Fruit fly (Drosophila melanogaster): Measurements from ENCODE around the gene RpL32.

Gene RpL32

DNA sequence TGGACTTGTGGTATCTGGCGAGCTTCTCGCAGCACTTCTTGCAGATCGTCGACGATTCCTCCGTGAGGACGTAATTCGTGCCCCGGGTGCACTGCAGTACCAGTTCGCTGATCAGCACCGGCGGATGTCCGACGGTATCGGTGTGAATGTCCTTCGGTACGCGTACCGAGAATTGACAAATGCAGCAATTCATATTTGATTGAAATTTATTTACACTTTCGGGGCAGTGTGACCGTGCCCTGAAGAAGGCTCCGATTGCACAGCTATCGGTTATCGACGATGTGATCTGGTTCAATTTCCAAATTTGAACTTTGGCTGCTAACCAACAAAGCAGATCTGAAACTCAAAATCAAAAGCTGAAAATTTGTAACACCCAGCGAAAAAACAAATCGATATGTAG is 9.4 kb downstream of the RpL32 start, which contains the start of gene ZIPIC:
TSS of gene ZIPIC (minus strand) at position 262 of the 400 bp plus-strand sequence.
- TF ChIP-seq CG32006 (GFP tag; optimal IDR thresholded peaks at IDR 0.05) (no peak), Hr38 (GFP tag; optimal IDR thresholded peaks at IDR 0.05) (no peak)

- TF ChIP-seq Hr4 (GFP tag; optimal IDR thresholded peaks at IDR 0.05) (no peak), CG11294 (GFP tag; IDR thresholded peaks at IDR 0.05) (no peak)
Observed at dm6 chr3R:30032281-30032680, 13.7 kb downstream of the RpL32 start.

DNA sequence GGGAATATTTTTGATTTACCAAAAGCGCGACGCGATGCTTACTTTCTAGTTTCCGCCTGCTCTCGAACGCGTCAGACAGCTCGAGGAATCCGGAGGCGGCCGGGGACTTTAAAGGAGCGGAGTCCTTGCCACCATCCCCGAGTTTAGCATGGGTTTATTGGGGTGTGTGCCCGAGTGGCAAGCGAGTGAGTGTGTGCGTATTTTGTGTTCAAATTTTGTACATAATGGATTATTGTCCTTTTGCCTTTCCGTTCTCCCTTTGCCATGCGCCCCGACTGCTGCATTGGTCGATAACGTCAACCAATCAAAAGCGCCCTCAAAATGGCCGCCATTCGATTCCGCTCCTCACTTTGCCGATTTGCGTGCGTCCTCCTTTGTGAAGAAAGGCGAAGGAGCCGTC is 15.9 kb downstream of the RpL32 start:
- TF ChIP-seq CG16779 (tag; optimal IDR thresholded peaks at IDR 0.05) (no peak), dsx (GFP tag; optimal IDR thresholded peaks at IDR 0.05; ENCODE audit: poor library complexity, severe bottlenecking) (no peak), spab (GFP tag; optimal IDR thresholded peaks at IDR 0.05) (no peak), Ets96B (tag; optimal IDR thresholded peaks at IDR 0.05) (no peak), CG7368 (GFP tag; optimal IDR thresholded peaks at IDR 0.05) (no peak), Sox14 (GFP tag; optimal IDR thresholded peaks at IDR 0.05) (no peak), Gug (GFP tag; IDR thresholded peaks at IDR 0.05) (no peak), CG34406 (GFP tag; optimal IDR thresholded peaks at IDR 0.05) (no peak), fkh (GFP tag; optimal IDR thresholded peaks at IDR 0.05) (no peak), salr (GFP tag; optimal IDR thresholded peaks at IDR 0.05) (no peak), CG11902 (GFP tag; optimal IDR thresholded peaks at IDR 0.05) (no peak), CG8632 (GFP tag; optimal IDR thresholded peaks at IDR 0.05) (no peak), CG1621 (tag; optimal IDR thresholded peaks at IDR 0.05) (no peak), topi (GFP tag; optimal IDR thresholded peaks at IDR 0.05) (no peak), Sox102F (GFP tag; optimal IDR thresholded peaks at IDR 0.05) (no peak)

DNA sequence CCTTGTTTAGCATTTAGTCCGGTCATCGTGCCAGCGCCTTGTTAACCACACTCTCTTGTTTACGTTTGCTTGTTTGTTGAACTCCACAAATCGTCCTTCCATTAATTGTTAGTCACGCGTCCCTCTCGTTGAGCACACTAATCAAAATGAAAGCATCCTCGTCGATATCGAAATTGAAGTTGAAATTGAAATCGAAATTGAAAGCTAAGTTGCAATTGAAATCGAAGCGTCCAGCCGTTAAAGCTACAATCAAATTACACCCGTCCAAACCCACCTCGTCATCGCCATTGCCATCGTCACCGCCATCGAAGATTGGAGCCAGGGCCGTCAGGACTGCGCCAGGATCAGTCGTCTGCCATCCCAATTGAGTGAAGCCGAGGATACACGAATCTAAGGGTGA is 22.5 kb downstream of the RpL32 start:
- TF ChIP-seq fd85E (GFP tag; optimal IDR thresholded peaks at IDR 0.05), result no peak
- TF ChIP-seq Eip75B (GFP tag; optimal IDR thresholded peaks at IDR 0.05), result no peak
- TF ChIP-seq Blimp-1 (GFP tag; optimal IDR thresholded peaks at IDR 0.05), result no peak

DNA sequence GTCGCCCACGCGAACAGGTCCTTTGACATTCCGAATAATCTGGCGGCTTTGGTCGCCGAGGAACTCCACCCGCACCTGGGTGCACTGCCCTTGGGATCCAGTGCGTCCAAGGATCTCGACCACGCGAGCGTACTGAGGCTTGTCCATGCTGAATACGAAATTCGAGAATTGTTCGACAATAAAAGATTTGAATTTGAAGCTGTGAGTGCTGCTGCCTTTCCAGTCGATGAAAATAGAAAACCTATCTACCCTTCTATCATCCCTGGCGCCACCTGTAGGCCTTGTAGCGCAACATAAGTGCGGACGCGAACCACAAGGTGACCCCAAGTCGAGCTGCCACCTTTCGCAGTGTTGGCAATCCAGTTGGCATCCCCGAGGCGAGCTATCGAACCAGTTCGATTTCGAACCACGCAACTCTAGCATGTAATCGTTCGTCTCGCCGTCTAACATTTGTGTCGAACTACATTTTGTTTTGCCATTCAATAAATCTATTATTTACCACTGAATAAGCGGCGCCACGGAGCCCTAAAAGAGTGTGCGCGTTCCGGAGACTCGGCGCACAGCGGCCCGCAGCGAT is 23.4 kb downstream of the RpL32 start, which contains the start of the genes RpS28a and Axn:
TSS of gene RpS28a (minus strand) at position 197 of the 577 bp plus-strand sequence.
TSS of gene Axn (plus strand) at position 391 of the 577 bp plus-strand sequence.
- TF ChIP-seq lz (GFP tag; optimal IDR thresholded peaks at IDR 0.05) (no peak), CG31627 (GFP tag; optimal IDR thresholded peaks at IDR 0.05) (peak; percentile 6), vri (GFP tag; optimal IDR thresholded peaks at IDR 0.05) (no peak), Hr38 (GFP tag; optimal IDR thresholded peaks at IDR 0.05) (no peak), CG10669 (GFP tag; optimal IDR thresholded peaks at IDR 0.05) (no peak), CG8119 (GFP tag; IDR thresholded peaks at IDR 0.05) (no peak), fkh (GFP tag; optimal IDR thresholded peaks at IDR 0.05) (no peak), cyc (GFP tag; optimal IDR thresholded peaks at IDR 0.05) (peak; percentile 1), CG8319 (GFP tag; optimal IDR thresholded peaks at IDR 0.05) (peak; percentile 100), CG3032 (tag; optimal IDR thresholded peaks at IDR 0.05) (no peak), Hr39 (GFP tag; optimal IDR thresholded peaks at IDR 0.05) (peak; percentile 9), CG16779 (tag; optimal IDR thresholded peaks at IDR 0.05) (no peak), CG4318 (GFP tag; optimal IDR thresholded peaks at IDR 0.05) (no peak), svp (GFP tag) (peak; percentile 96), Lpt (GFP tag; optimal IDR thresholded peaks at IDR 0.05) (no peak)
